Worm (Caenorhabditis elegans): ENCODE data around the gene K08B5.1.

K08B5.1 gene

DNA sequence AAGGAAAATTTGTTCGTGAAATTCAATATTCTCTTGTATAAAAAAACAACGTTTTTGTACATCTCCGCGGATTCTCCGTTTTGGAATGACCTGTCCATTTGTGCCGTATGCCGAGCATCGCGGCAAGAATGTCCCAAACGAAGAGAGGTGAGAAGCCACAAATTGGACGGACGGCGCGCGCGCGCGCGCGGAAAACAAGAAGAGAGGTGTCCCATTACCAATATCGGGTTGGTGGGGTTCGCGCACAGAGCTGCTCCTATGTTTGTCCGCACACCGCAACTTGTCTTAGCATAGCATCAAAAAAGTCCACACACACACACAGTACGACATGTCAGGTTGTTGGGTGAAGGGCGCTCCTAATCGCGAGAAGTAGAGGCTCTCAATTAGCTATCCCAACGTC, 33.3 kb downstream of the K08B5.1 start:
- no peak for TF ChIP-seq hmg-11 (tag; optimal IDR thresholded peaks at IDR 0.05)
- no peak for TF ChIP-seq nhr-67 (tag; optimal IDR thresholded peaks at IDR 0.05)
- TF ChIP-seq ceh-16 (tag; optimal IDR thresholded peaks at IDR 0.05): no peak
- TF ChIP-seq nfya-1 (tag; optimal IDR thresholded peaks at IDR 0.05; ENCODE audit: insufficient read depth): no peak
- TF ChIP-seq ZK546.5 (tag; optimal IDR thresholded peaks at IDR 0.05): no peak
- no peak for TF ChIP-seq lin-15B (tag; optimal IDR thresholded peaks at IDR 0.05)
- no peak for TF ChIP-seq ceh-82 (tag; optimal IDR thresholded peaks at IDR 0.05)
- TF ChIP-seq snpc-4 (tag; optimal IDR thresholded peaks at IDR 0.05): no peak

DNA sequence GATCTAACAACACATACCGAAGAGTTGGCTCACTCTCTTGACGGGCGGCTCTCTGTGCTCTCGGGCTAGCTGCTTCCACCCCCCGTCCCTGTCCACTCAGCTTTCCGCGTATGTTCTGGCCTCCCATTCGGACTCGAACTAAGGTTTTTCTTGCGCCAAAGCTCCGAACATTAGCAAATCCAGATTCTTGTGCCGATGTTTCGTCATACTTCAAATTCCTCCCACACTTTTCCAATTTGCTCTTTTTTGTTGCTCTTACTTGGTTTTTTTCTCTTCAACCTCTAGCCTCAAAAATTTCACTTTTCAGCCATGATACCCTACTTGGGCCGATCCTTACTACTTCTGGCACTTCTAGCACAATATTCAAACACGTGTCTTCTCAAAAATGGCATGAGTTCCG, 36.7 kb downstream of the K08B5.1 start, which contains the start of gene cdh-9:
TSS of gene cdh-9 (plus strand) at position 301 of the 400 bp plus-strand sequence.
- TF ChIP-seq nfya-1 (tag; optimal IDR thresholded peaks at IDR 0.05; ENCODE audit: insufficient read depth) (no peak), mml-1 (tag; optimal IDR thresholded peaks at IDR 0.05) (no peak), nhr-25 (tag; optimal IDR thresholded peaks at IDR 0.05) (no peak), pqm-1 (tag; optimal IDR thresholded peaks at IDR 0.05) (no peak), fkh-10 (GFP tag; optimal IDR thresholded peaks at IDR 0.05) (no peak), nhr-23 (tag; optimal IDR thresholded peaks at IDR 0.05) (no peak), jun-1 (tag; optimal IDR thresholded peaks at IDR 0.05) (no peak), nhr-28 (tag; optimal IDR thresholded peaks at IDR 0.05) (no peak), snpc-4 (tag; optimal IDR thresholded peaks at IDR 0.05) (no peak), ztf-4 (tag; optimal IDR thresholded peaks at IDR 0.05) (no peak), zag-1 (tag; optimal IDR thresholded peaks at IDR 0.05) (no peak), nhr-43 (tag; optimal IDR thresholded peaks at IDR 0.05; ENCODE audit: poor library complexity, severe bottlenecking) (no peak), daf-12 (tag; optimal IDR thresholded peaks at IDR 0.05) (no peak), skn-1 (tag; optimal IDR thresholded peaks at IDR 0.05) (no peak), unc-39 (tag; optimal IDR thresholded peaks at IDR 0.05) (no peak), nhr-237 (tag; optimal IDR thresholded peaks at IDR 0.05) (no peak)

DNA sequence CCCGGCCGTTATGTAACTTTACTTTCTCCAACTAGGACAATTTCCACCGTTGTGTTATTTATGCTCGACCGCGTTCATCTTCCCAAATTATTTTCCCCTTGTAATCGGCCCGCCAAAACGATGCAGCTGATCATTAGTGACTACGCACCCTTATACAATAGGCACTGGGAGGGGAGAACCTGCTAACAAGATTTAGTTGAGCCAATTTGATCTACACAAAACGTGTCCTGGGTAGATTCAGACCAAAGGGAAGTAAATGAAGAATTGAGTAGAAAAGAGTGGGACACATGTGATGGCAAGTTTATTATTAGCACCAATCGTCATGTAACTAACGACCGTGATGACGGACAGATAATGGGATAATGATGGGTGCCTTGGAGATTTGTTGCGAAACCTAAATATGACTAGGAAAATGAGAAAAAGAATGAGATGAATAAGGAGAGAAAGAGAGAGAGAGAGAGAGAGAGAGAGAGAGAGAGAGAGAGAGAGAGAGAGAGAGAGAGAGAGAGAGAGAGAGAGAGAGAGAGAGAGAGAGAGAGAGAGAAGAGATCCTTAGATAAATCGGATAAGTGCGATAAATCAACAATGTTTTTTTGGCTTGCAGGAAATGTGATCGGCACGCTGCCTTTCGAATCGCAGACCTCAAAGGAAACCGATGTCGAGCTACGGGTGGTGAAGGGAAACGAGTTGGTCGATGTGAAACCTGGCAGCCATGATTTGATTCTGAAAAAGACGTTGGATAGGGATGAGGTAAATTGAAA, 37.5 kb downstream of the K08B5.1 start:
- TF ChIP-seq nhr-237 (tag; optimal IDR thresholded peaks at IDR 0.05) (no peak), fos-1 (tag; optimal IDR thresholded peaks at IDR 0.05) (no peak), hmg-11 (tag; optimal IDR thresholded peaks at IDR 0.05) (no peak), ztf-11 (tag; optimal IDR thresholded peaks at IDR 0.05) (no peak), nhr-23 (tag; optimal IDR thresholded peaks at IDR 0.05) (no peak), elt-2 (tag; optimal IDR thresholded peaks at IDR 0.05) (no peak), snpc-4 (tag; optimal IDR thresholded peaks at IDR 0.05) (no peak), fkh-10 (GFP tag; optimal IDR thresholded peaks at IDR 0.05) (no peak), pqm-1 (tag; optimal IDR thresholded peaks at IDR 0.05) (no peak), egl-5 (tag; optimal IDR thresholded peaks at IDR 0.05) (no peak), lin-15B (tag; optimal IDR thresholded peaks at IDR 0.05) (no peak), unc-39 (tag; optimal IDR thresholded peaks at IDR 0.05) (no peak), pha-4 (tag; optimal IDR thresholded peaks at IDR 0.05) (no peak), ceh-28 (tag; optimal IDR thresholded peaks at IDR 0.05) (no peak), ama-1 (optimal IDR thresholded peaks at IDR 0.05) (no peak), lin-39 (tag; optimal IDR thresholded peaks at IDR 0.05) (no peak), sea-2 (GFP tag; optimal IDR thresholded peaks at IDR 0.05) (no peak), mdl-1 (tag; optimal IDR thresholded peaks at IDR 0.05) (no peak), nhr-77 (tag; optimal IDR thresholded peaks at IDR 0.05) (no peak)

DNA sequence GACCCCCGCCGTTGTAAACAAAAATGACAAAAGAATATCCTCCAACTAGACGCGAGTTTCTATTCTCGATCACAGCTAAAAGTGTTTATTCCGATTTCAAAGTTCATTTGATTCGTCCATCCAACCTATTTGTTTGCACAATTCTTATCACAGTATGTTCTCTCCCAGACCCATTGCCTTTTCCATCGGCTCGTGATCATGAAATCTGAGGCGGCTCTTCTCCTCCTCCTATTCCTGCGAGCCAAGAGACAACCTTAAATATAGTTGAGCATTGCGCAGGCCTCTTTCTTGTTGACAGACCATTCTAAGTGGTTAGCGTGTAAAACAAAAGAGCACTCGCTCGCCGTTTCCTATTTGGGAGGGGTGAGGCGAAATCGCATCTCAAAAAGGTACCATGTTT, 38.7 kb downstream of the K08B5.1 start:
- no peak for TF ChIP-seq lin-15B (tag; optimal IDR thresholded peaks at IDR 0.05)
- peak; percentile 40 for TF ChIP-seq pha-4 (tag; optimal IDR thresholded peaks at IDR 0.05)

DNA sequence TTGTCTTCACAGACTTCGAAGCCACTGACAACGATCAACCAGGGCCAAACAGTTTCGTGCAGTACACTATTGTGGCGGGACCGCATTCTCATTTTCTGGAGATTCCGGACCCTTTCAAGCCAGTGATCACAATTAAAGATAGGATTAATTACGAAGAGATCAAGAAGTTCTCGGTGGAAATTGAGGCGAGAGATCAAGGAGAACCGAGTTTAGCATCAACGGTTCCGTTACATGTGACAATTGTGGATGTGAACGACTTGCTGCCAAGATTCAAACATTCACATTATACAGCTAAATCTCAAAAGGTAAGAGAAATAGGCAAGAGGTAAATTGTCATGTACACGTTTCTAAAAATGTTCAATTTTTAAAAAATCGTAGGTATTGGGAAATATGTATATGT, 39.6 kb downstream of the K08B5.1 start:
- no peak for TF ChIP-seq nhr-77 (tag; optimal IDR thresholded peaks at IDR 0.05)
- TF ChIP-seq unc-39 (tag; optimal IDR thresholded peaks at IDR 0.05): no peak
- no peak for TF ChIP-seq lin-39 (tag; optimal IDR thresholded peaks at IDR 0.05)
- TF ChIP-seq nhr-23 (tag; optimal IDR thresholded peaks at IDR 0.05): no peak
- TF ChIP-seq hmg-11 (tag; optimal IDR thresholded peaks at IDR 0.05): no peak
- TF ChIP-seq tbx-2 (tag; optimal IDR thresholded peaks at IDR 0.05): no peak
- no peak for TF ChIP-seq ztf-4 (tag; optimal IDR thresholded peaks at IDR 0.05)
- no peak for TF ChIP-seq pha-4 (tag; optimal IDR thresholded peaks at IDR 0.05)
- TF ChIP-seq ama-1 (optimal IDR thresholded peaks at IDR 0.05): no peak
- TF ChIP-seq elt-2 (tag; optimal IDR thresholded peaks at IDR 0.05): no peak

Measured in whole organism, L3 larva.